Fruit fly (Drosophila melanogaster): ENCODE data around the gene upd3.

DNA sequence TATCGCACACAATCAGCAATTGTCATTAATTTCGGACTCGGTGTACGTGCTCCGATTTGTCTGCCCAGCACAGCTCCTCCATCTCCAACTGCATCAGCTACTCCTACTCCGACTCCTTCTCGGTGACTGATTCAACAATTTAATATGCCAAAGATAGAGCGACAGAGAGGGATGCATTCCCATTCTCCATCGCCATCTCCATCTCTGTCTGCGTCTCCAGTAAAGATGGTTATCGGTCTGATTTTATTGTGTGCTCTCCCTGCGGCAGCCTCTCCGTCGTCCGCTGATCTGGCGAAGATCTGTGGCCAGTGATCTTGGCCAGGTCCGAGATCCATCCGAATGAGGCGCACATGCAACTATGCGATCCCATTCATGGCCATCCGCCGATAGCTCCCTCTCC is 8.2 kb downstream of the upd3 start:
- TF ChIP-seq Dll (optimal IDR thresholded peaks at IDR 0.05) (no peak), pan (optimal IDR thresholded peaks at IDR 0.05) (no peak), CG8478 (optimal IDR thresholded peaks at IDR 0.05) (no peak)
